Worm (Caenorhabditis elegans) whole organism, L2 larva: ENCODE data around the gene oac-57.

ENCODE experiments used
- aly-2 ChIP-seq: fragments of 150-350 bp; optimal IDR thresholded peaks from 2 replicates; lab custom pipeline; 2014; ENCODE audit warnings: missing biosample characterization, missing genetic modification characterization
- ama-1 ChIP-seq: fragments of 150-350 bp; optimal IDR thresholded peaks from 2 replicates; lab custom pipeline; 2018; ENCODE audit warnings: inconsistent platforms
- ceh-82 ChIP-seq: fragments of 150-350 bp; optimal IDR thresholded peaks from 2 replicates; lab custom pipeline; 2014; ENCODE audit warnings: missing biosample characterization, missing genetic modification characterization
- elt-3 ChIP-seq: sonication (generic microtip); optimal IDR thresholded peaks from 2 replicates; lab custom pipeline; 2017; ENCODE audit warnings: missing biosample characterization, missing genetic modification characterization
- lin-13 ChIP-seq: fragments of 150-350 bp; optimal IDR thresholded peaks from 2 replicates; lab custom pipeline; 2014; ENCODE audit warnings: missing biosample characterization, missing genetic modification reagents, missing genetic modification characterization
- mbf-1 ChIP-seq: sonication (generic microtip); optimal IDR thresholded peaks from 2 replicates; lab custom pipeline; 2017; ENCODE audit warnings: missing biosample characterization, missing genetic modification characterization
- nhr-11 ChIP-seq: fragments of 150-350 bp; optimal IDR thresholded peaks from 2 replicates; lab custom pipeline; 2014; ENCODE audit warnings: missing biosample characterization, missing genetic modification characterization
- nhr-77 ChIP-seq: fragments of 150-350 bp; optimal IDR thresholded peaks from 2 replicates; lab custom pipeline; 2014; ENCODE audit warnings: missing biosample characterization, missing genetic modification characterization
- sem-4 ChIP-seq: fragments of 150-350 bp; optimal IDR thresholded peaks from 2 replicates; lab custom pipeline; 2014; ENCODE audit warnings: missing biosample characterization, missing genetic modification reagents, missing genetic modification characterization
- skn-1 ChIP-seq: sonication (generic microtip); optimal IDR thresholded peaks from 2 replicates; lab custom pipeline; 2017; ENCODE audit warnings: missing biosample characterization, missing genetic modification characterization
- snpc-4 ChIP-seq: fragments of 150-350 bp; optimal IDR thresholded peaks from 2 replicates; lab custom pipeline; 2014; ENCODE audit warnings: missing biosample characterization, missing genetic modification characterization
- unc-39 ChIP-seq: fragments of 150-350 bp; optimal IDR thresholded peaks from 2 replicates; lab custom pipeline; 2014; ENCODE audit warnings: missing biosample characterization, missing genetic modification characterization
- unc-55 ChIP-seq: fragments of 150-350 bp; sonication (generic microtip); optimal IDR thresholded peaks from 3 replicates; lab custom pipeline; 2014; ENCODE audit warnings: missing biosample characterization, missing genetic modification reagents, missing genetic modification characterization
- zag-1 ChIP-seq: fragments of 150-350 bp; optimal IDR thresholded peaks from 2 replicates; lab custom pipeline; 2014; ENCODE audit warnings: missing biosample characterization, missing genetic modification characterization

DNA sequence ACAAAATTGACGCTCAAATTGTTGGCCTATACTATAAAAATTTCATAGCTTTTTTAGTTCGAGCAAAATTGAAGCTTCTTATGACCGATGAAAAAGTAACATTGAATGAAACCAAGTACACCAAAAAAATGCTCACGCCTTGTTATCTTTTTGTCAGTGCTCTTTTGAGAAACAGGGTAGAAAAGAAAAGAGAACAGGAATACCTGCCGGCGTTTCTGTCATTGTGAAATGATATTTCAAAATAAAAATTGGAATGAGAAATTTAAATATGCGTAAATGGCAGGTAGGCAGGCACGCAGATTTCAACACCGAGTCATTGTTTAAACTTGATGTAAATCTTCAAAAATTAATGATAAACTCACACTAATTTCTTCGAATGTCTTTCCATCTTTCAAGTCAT lies 2.9 kb downstream of the oac-57 start:
- TF ChIP-seq snpc-4 (tag; lab: Kevin White, UChicago), result no peak
- no peak for TF ChIP-seq zag-1
- TF ChIP-seq nhr-11 (tag; lab: Kevin White, UChicago), result no peak
- TF ChIP-seq unc-55 (GFP tag; lab: Kevin White, UChicago), result no peak
- no peak for TF ChIP-seq skn-1 (tag; lab: Kevin White, UChicago)
- TF ChIP-seq nhr-77 (tag; lab: Kevin White, UChicago), result no peak
- no peak for TF ChIP-seq lin-13
- no peak for TF ChIP-seq elt-3 (tag; lab: Kevin White, UChicago)
- TF ChIP-seq sem-4 (tag; lab: Kevin White, UChicago), result no peak
- TF ChIP-seq unc-39 (tag; lab: Kevin White, UChicago), result no peak
- no peak for TF ChIP-seq mbf-1 (tag; lab: Kevin White, UChicago)
- TF ChIP-seq ceh-82 (tag; lab: Kevin White, UChicago), result no peak
- no peak for TF ChIP-seq aly-2
- TF ChIP-seq ama-1 (lab: Kevin White, UChicago), result no peak
